Fruit fly (Drosophila melanogaster) whole organism, embryonic: ENCODE results near the gene CG33120.
A peak's percentile ranks its signal among the peaks of the same experiment; 100 is the strongest.

ENCODE experiments used
- Atf6 ChIP-seq: fragments of 200-800 bp; sonication (Bioruptor generic); IDR thresholded peaks from 2 replicates; pipeline ENCODE4 v1.3.6; 2022; ENCODE audit warnings: missing biosample characterization, missing genetic modification characterization
- Awh ChIP-seq: fragments of 200-800 bp; sonication (Bioruptor generic); IDR thresholded peaks from 2 replicates; pipeline ENCODE4, ENCODE4 v1.3.6; 2022; ENCODE audit warnings: missing biosample characterization, missing genetic modification characterization
- B-H2 ChIP-seq: fragments of 200-800 bp; sonication (Bioruptor generic); optimal IDR thresholded peaks from 2 replicates; lab custom pipeline; 2018; ENCODE audit warnings: missing biosample characterization, mild to moderate bottlenecking, missing genetic modification characterization
- Bteb2 ChIP-seq: fragments of 200-800 bp; sonication (Bioruptor generic); optimal IDR thresholded peaks from 2 replicates; lab custom pipeline; 2016; ENCODE audit warnings: missing biosample characterization, missing genetic modification characterization
- CG10321 ChIP-seq: fragments of 200-800 bp; sonication (Bioruptor generic); IDR thresholded peaks from 2 replicates; pipeline ENCODE4 v1.3.6; 2022; ENCODE audit warnings: missing biosample characterization, missing genetic modification characterization
- CG10543 ChIP-seq: fragments of 200-800 bp; sonication (Bioruptor generic); optimal IDR thresholded peaks from 3 replicates; lab custom pipeline; 2017; ENCODE audit warnings: missing biosample characterization, mild to moderate bottlenecking, missing genetic modification characterization, moderate library complexity
- CG11723 ChIP-seq: fragments of 200-800 bp; sonication (Bioruptor generic); optimal IDR thresholded peaks from 2 replicates; lab custom pipeline; 2017; ENCODE audit warnings: missing biosample characterization, mild to moderate bottlenecking, missing genetic modification characterization
- CG12104 ChIP-seq: fragments of 200-800 bp; sonication (Bioruptor generic); optimal IDR thresholded peaks from 3 replicates; lab custom pipeline; 2016; ENCODE audit warnings: missing biosample characterization, missing genetic modification characterization
- CG13424 ChIP-seq: fragments of 200-800 bp; sonication (Bioruptor generic); optimal IDR thresholded peaks from 2 replicates; lab custom pipeline; 2019; ENCODE audit warnings: missing biosample characterization, mild to moderate bottlenecking, missing genetic modification characterization, moderate library complexity
- CG1832 ChIP-seq: fragments of 200-800 bp; sonication (Bioruptor generic); optimal IDR thresholded peaks from 2 replicates; lab custom pipeline; 2017; ENCODE audit warnings: missing biosample characterization, mild to moderate bottlenecking, missing genetic modification characterization, inconsistent platforms
- CG30020 ChIP-seq: fragments of 200-800 bp; optimal IDR thresholded peaks from 2 replicates; lab custom pipeline; 2019; ENCODE audit warnings: missing biosample characterization, mild to moderate bottlenecking, missing genetic modification characterization, moderate library complexity
- CG34376 ChIP-seq: fragments of 200-800 bp; sonication (Bioruptor generic); optimal IDR thresholded peaks from 2 replicates; lab custom pipeline; 2018; ENCODE audit warnings: missing biosample characterization, mild to moderate bottlenecking, missing genetic modification characterization
- CG3838 ChIP-seq: fragments of 200-800 bp; sonication (Bioruptor generic); optimal IDR thresholded peaks from 3 replicates; lab custom pipeline; 2016; ENCODE audit warnings: missing biosample characterization, missing genetic modification characterization
- CG6272 ChIP-seq: fragments of 200-800 bp; sonication (Bioruptor generic); IDR thresholded peaks from 2 replicates; pipeline ENCODE4 v1.3.6; 2022; ENCODE audit warnings: missing biosample characterization, missing genetic modification characterization
- CG6791 ChIP-seq: fragments of 200-800 bp; sonication (Bioruptor generic); IDR thresholded peaks from 3 replicates; pipeline ENCODE4 v1.3.6; 2022; ENCODE audit warnings: missing biosample characterization, missing genetic modification characterization; ENCODE audit not compliant: partially characterized antibody
- CG6813 ChIP-seq: fragments of 200-800 bp; sonication (Bioruptor generic); optimal IDR thresholded peaks from 2 replicates; lab custom pipeline; 2017; ENCODE audit warnings: missing biosample characterization, missing genetic modification characterization, mild to moderate bottlenecking, moderate library complexity, missing genetic modification reagents
- CG7271 ChIP-seq: fragments of 200-800 bp; sonication (Bioruptor generic); optimal IDR thresholded peaks from 2 replicates; lab custom pipeline; 2018; ENCODE audit warnings: missing biosample characterization, mild to moderate bottlenecking, missing genetic modification characterization, moderate library complexity
- CG7372 ChIP-seq: fragments of 200-800 bp; sonication (Bioruptor generic); IDR thresholded peaks from 2 replicates; pipeline ENCODE4 v1.3.6; 2022; ENCODE audit warnings: missing biosample characterization, missing genetic modification characterization
- CG9817 ChIP-seq: fragments of 200-800 bp; sonication (Bioruptor generic); optimal IDR thresholded peaks from 2 replicates; lab custom pipeline; 2018; ENCODE audit warnings: missing biosample characterization, mild to moderate bottlenecking, missing genetic modification characterization, moderate library complexity
- CG9876 ChIP-seq: fragments of 200-800 bp; sonication (Bioruptor generic); optimal IDR thresholded peaks from 2 replicates; lab custom pipeline; 2016; ENCODE audit warnings: missing biosample characterization, missing genetic modification characterization
- Dek ChIP-seq: fragments of 200-800 bp; sonication (Bioruptor generic); optimal IDR thresholded peaks from 3 replicates; lab custom pipeline; 2019; ENCODE audit warnings: missing biosample characterization, mild to moderate bottlenecking, missing genetic modification characterization, moderate library complexity
- Dref ChIP-seq: fragments of 200-800 bp; sonication (Bioruptor generic); IDR thresholded peaks from 2 replicates; pipeline ENCODE4 v1.3.6; 2022; ENCODE audit warnings: missing biosample characterization, missing genetic modification characterization
- Drgx ChIP-seq: fragments of 200-800 bp; sonication (Bioruptor generic); IDR thresholded peaks from 2 replicates; pipeline ENCODE4 v1.3.6; 2022; ENCODE audit warnings: missing biosample characterization, missing genetic modification characterization
- Fer3 ChIP-seq: fragments of 200-800 bp; sonication (Bioruptor generic); optimal IDR thresholded peaks from 2 replicates; lab custom pipeline; 2018; ENCODE audit warnings: missing biosample characterization, mild to moderate bottlenecking, missing genetic modification characterization, moderate library complexity
- HHEX ChIP-seq: fragments of 200-800 bp; sonication (Bioruptor generic); optimal IDR thresholded peaks from 3 replicates; lab custom pipeline; 2017; ENCODE audit warnings: missing biosample characterization, mild to moderate bottlenecking, missing genetic modification characterization, missing genetic modification reagents
- HmgZ ChIP-seq: fragments of 200-800 bp; sonication (Bioruptor generic); optimal IDR thresholded peaks from 2 replicates; lab custom pipeline; 2018; ENCODE audit warnings: missing biosample characterization, mild to moderate bottlenecking, missing genetic modification characterization
- Max ChIP-seq: fragments of 200-800 bp; sonication (Bioruptor generic); optimal IDR thresholded peaks from 2 replicates; lab custom pipeline; 2016; ENCODE audit warnings: missing biosample characterization, mild to moderate bottlenecking, missing genetic modification characterization
- NFAT ChIP-seq: fragments of 200-800 bp; sonication (Bioruptor generic); IDR thresholded peaks from 2 replicates; pipeline ENCODE4 v1.3.6; 2022; ENCODE audit warnings: missing biosample characterization, missing genetic modification characterization
- Nf-YC ChIP-seq: fragments of 200-800 bp; optimal IDR thresholded peaks from 3 replicates; lab custom pipeline; 2019; ENCODE audit warnings: missing biosample characterization, mild to moderate bottlenecking, missing genetic modification characterization, moderate library complexity
- NfI ChIP-seq: fragments of 200-800 bp; sonication (Bioruptor generic); optimal IDR thresholded peaks from 3 replicates; lab custom pipeline; 2018; ENCODE audit warnings: missing biosample characterization, mild to moderate bottlenecking, missing genetic modification characterization, moderate library complexity
- Oaz ChIP-seq: fragments of 200-800 bp; sonication (Bioruptor generic); IDR thresholded peaks from 2 replicates; pipeline ENCODE4 v1.3.6; 2022; ENCODE audit warnings: missing biosample characterization, missing genetic modification characterization
- Ravus ChIP-seq: fragments of 200-800 bp; sonication (Bioruptor generic); IDR thresholded peaks from 2 replicates; pipeline ENCODE4 v1.3.6; 2022; ENCODE audit warnings: missing biosample characterization, missing genetic modification characterization
- Trl ChIP-seq, 3 experiments: fragments of >200 bp in 2 of 3; fragments of 200-800 bp in 1 of 3; sonication (Bioruptor generic) in 1 of 3; optimal IDR thresholded peaks; 2 replicates in 1 of 3; 3 replicates in 2 of 3; lab custom pipeline; 2016 to 2017; ENCODE audit warnings: missing biosample characterization in 1 of 3, missing genetic modification characterization in 1 of 3
- bab2 ChIP-seq: fragments of 200-800 bp; sonication (Bioruptor generic); optimal IDR thresholded peaks from 2 replicates; lab custom pipeline; 2016; ENCODE audit warnings: missing biosample characterization, missing genetic modification characterization
- dati ChIP-seq: fragments of 200-800 bp; sonication (Bioruptor generic); IDR thresholded peaks from 2 replicates; pipeline ENCODE4 v1.3.6; 2022; ENCODE audit warnings: missing biosample characterization, missing genetic modification characterization
- ems ChIP-seq: fragments of 200-800 bp; sonication (Bioruptor generic); optimal IDR thresholded peaks from 3 replicates; lab custom pipeline; 2016; ENCODE audit warnings: missing biosample characterization, missing genetic modification characterization
- fu2 ChIP-seq: fragments of 200-800 bp; sonication (Bioruptor generic); optimal IDR thresholded peaks from 2 replicates; lab custom pipeline; 2016; ENCODE audit warnings: missing biosample characterization, missing genetic modification characterization
- gro ChIP-seq: fragments of 200-800 bp; sonication (Bioruptor generic); optimal IDR thresholded peaks from 2 replicates; lab custom pipeline; 2016; ENCODE audit warnings: missing biosample characterization, missing genetic modification characterization
- hth ChIP-seq: fragments of >200 bp; optimal IDR thresholded peaks from 2 replicates; lab custom pipeline; 2017; ENCODE audit warnings: inconsistent platforms
- klu ChIP-seq: fragments of 200-800 bp; sonication (Bioruptor generic); IDR thresholded peaks from 2 replicates; pipeline ENCODE4 v1.3.6; 2022; ENCODE audit warnings: missing biosample characterization, missing genetic modification characterization
- lbe ChIP-seq: fragments of 200-800 bp; sonication (Bioruptor generic); optimal IDR thresholded peaks from 2 replicates; lab custom pipeline; 2016; ENCODE audit warnings: missing biosample characterization, mild to moderate bottlenecking, missing genetic modification characterization
- mam ChIP-seq: fragments of 200-800 bp; sonication (Bioruptor generic); optimal IDR thresholded peaks from 3 replicates; lab custom pipeline; 2016; ENCODE audit warnings: missing biosample characterization, missing genetic modification characterization
- mld ChIP-seq: fragments of 200-800 bp; sonication (Bioruptor generic); IDR thresholded peaks from 3 replicates; pipeline ENCODE4 v1.3.6; 2022; ENCODE audit warnings: missing biosample characterization, missing genetic modification characterization; ENCODE audit not compliant: partially characterized antibody
- odd ChIP-seq: fragments of 200-800 bp; sonication (Bioruptor generic); optimal IDR thresholded peaks from 2 replicates; lab custom pipeline; 2017; ENCODE audit warnings: missing biosample characterization, mild to moderate bottlenecking, missing genetic modification characterization
- pb ChIP-seq: fragments of 200-800 bp; sonication (Bioruptor generic); optimal IDR thresholded peaks from 3 replicates; lab custom pipeline; 2016; ENCODE audit warnings: missing biosample characterization, missing genetic modification characterization
- peb ChIP-seq: fragments of 200-800 bp; sonication (Bioruptor generic); IDR thresholded peaks from 2 replicates; pipeline ENCODE4 v1.3.6; 2022; ENCODE audit warnings: missing biosample characterization, missing genetic modification characterization
- phol ChIP-seq: fragments of 200-800 bp; sonication (Bioruptor generic); optimal IDR thresholded peaks from 3 replicates; lab custom pipeline; 2018; ENCODE audit warnings: missing biosample characterization, mild to moderate bottlenecking, missing genetic modification characterization, moderate library complexity
- run ChIP-seq: fragments of 200-800 bp; sonication (Bioruptor generic); optimal IDR thresholded peaks from 3 replicates; lab custom pipeline; 2018; ENCODE audit warnings: missing biosample characterization, mild to moderate bottlenecking, missing genetic modification characterization
- scrt ChIP-seq: fragments of 200-800 bp; sonication (Bioruptor generic); optimal IDR thresholded peaks from 2 replicates; lab custom pipeline; 2018; ENCODE audit warnings: missing biosample characterization, mild to moderate bottlenecking, missing genetic modification characterization, moderate library complexity
- vvl ChIP-seq: fragments of 200-800 bp; sonication (Bioruptor generic); IDR thresholded peaks from 2 replicates; pipeline ENCODE4 v1.3.6; 2022; ENCODE audit warnings: missing biosample characterization, missing genetic modification characterization
- wdn ChIP-seq: fragments of 200-800 bp; sonication (Bioruptor generic); IDR thresholded peaks from 2 replicates; pipeline ENCODE4 v1.3.6; 2022; ENCODE audit warnings: missing biosample characterization, missing genetic modification characterization

Gene CG33120

dm6 chr2L:18881014-18881660 is 36.8 kb upstream of the CG33120 start, which contains the start of gene tup (continued):
- TF ChIP-seq odd (GFP tag; lab: Kevin White, UChicago) (no peak), vvl (peak; percentile 55), CG10543 (GFP tag; lab: Kevin White, UChicago) (peak; percentile 71), CG30020 (tag; lab: Kevin White, UChicago) (no peak), CG9876 (GFP tag; lab: Kevin White, UChicago) (no peak), dati (no peak), CG6272 (GFP tag; lab: Robert Waterston, UW) (no peak), CG13424 (tag; lab: Kevin White, UChicago) (no peak), Dek (no peak), lbe (GFP tag; lab: Kevin White, UChicago) (no peak), mam (no peak), CG34376 (GFP tag; lab: Kevin White, UChicago) (no peak), Fer3 (no peak), CG9817 (tag; lab: Kevin White, UChicago) (no peak), hth (lab: Kevin White, UChicago) (no peak), peb (GFP tag; lab: Robert Waterston, UW) (no peak), NfI (no peak), mld (GFP tag; lab: Robert Waterston, UW) (no peak), Dref (GFP tag; lab: Robert Waterston, UW) (no peak), Atf6 (GFP tag; lab: Robert Waterston, UW) (0 out of 2 replicates have a peak, but pooled peaks have one; percentile 24), CG3838 (no peak), Nf-YC (tag; lab: Kevin White, UChicago) (peak; percentile 99), CG6791 (GFP tag; lab: Robert Waterston, UW) (no peak), HmgZ (tag; lab: Kevin White, UChicago) (peak; percentile 30), CG6813 (no peak), Drgx (peak; percentile 32; the same call in 1 of the 2 replicates), CG10321 (peak; percentile 98), ems (GFP tag; lab: Kevin White, UChicago) (no peak), NFAT (GFP tag; lab: Robert Waterston, UW) (no peak), phol (tag; lab: Kevin White, UChicago) (peak; percentile 25), fu2 (GFP tag; lab: Kevin White, UChicago) (no peak), HHEX (GFP tag; lab: Kevin White, UChicago) (no peak), run (no peak), B-H2 (no peak), CG7271 (peak; percentile 7), Awh (GFP tag; lab: Robert Waterston, UW) (peak; percentile 17; the same call in 1 of the 2 replicates), Ravus (GFP tag; lab: Robert Waterston, UW) (no peak), scrt (peak; percentile 51), Bteb2 (GFP tag; lab: Kevin White, UChicago) (no peak), Max (GFP tag; lab: Kevin White, UChicago) (peak; percentile 9), CG7372 (GFP tag; lab: Robert Waterston, UW) (no peak), bab2 (no peak), gro (GFP tag; lab: Kevin White, UChicago) (no peak), CG11723 (GFP tag; lab: Kevin White, UChicago) (peak; percentile 1), pb (GFP tag; lab: Kevin White, UChicago) (no peak), Oaz (no peak), klu (no peak), Trl (optimal IDR thresholded peaks at IDR 0.05; lab: Kevin White, UChicago) (peak; percentile 2 to 7), Trl (GFP tag; optimal IDR thresholded peaks at IDR 0.05; lab: Kevin White, UChicago) (no peak), wdn (GFP tag; lab: Robert Waterston, UW) (no peak), CG12104 (GFP tag; lab: Kevin White, UChicago) (no peak), CG1832 (GFP tag; lab: Kevin White, UChicago) (peak; percentile 99)
